Worm (Caenorhabditis elegans): ENCODE measurements around the gene F39H12.3.

DNA sequence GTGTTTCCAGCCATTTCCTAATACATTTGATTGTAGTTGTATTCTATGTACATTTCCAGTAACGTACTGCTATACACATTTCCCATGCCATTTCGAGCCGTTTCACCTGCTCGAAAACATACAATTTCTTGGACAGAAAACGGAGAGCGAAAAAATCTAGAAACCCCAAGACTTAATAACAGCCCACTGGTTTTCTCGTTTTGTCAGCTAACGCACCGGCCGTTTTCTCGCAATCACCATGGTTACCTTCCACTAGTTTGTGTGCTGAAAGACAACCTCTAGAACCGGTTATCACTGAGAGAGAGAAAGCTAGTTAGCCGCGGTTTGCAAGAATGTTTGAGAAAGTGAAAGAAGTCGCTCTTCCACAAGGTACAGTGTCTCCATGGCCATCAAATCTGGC is 11.1 kb downstream of the F39H12.3 start:
- no peak for TF ChIP-seq egl-27 (tag; optimal IDR thresholded peaks at IDR 0.05)
- TF ChIP-seq ama-1 (optimal IDR thresholded peaks at IDR 0.05), result no peak
- no peak for TF ChIP-seq nfya-1 (tag; optimal IDR thresholded peaks at IDR 0.05; ENCODE audit: insufficient read depth)
- no peak for TF ChIP-seq zag-1 (tag; optimal IDR thresholded peaks at IDR 0.05)
- TF ChIP-seq fos-1 (tag; optimal IDR thresholded peaks at IDR 0.05), result no peak
- no peak for TF ChIP-seq jun-1 (tag; optimal IDR thresholded peaks at IDR 0.05)
- no peak for TF ChIP-seq ZK546.5 (tag; optimal IDR thresholded peaks at IDR 0.05)
- no peak for TF ChIP-seq ceh-28 (tag; optimal IDR thresholded peaks at IDR 0.05)
